Worm (Caenorhabditis elegans) whole organism, young adult: Measurements from ENCODE around the gene B0348.2.

Source experiments
- B0261.1 ChIP-seq: sonication (generic microtip); optimal IDR thresholded peaks from 2 replicates; lab custom pipeline; 2016; ENCODE audit warnings: mild to moderate bottlenecking, missing genetic modification characterization, moderate library complexity, missing compliant biosample characterization
- B0336.3 ChIP-seq: fragments of 200-800 bp; sonication (Bioruptor generic); IDR thresholded peaks from 2 replicates; pipeline ENCODE4 v1.3.6; 2022; ENCODE audit warnings: missing genetic modification characterization, missing compliant biosample characterization
- F23B12.7 ChIP-seq: sonication (generic microtip); optimal IDR thresholded peaks from 2 replicates; lab custom pipeline; 2017; ENCODE audit warnings: missing genetic modification characterization, mild to moderate bottlenecking, missing compliant biosample characterization, antibody characterized with exemption, moderate library complexity; ENCODE audit not compliant: insufficient read depth
- F52B5.7 ChIP-seq: sonication (generic microtip); optimal IDR thresholded peaks from 2 replicates; lab custom pipeline; 2016; ENCODE audit warnings: mild to moderate bottlenecking, missing genetic modification characterization, missing compliant biosample characterization
- F55B11.4 ChIP-seq: sonication (generic microtip); optimal IDR thresholded peaks from 2 replicates; lab custom pipeline; 2016; ENCODE audit warnings: missing compliant biosample characterization, missing genetic modification characterization, borderline replicate concordance; ENCODE audit not compliant: insufficient read depth
- Y53G8AR.9 ChIP-seq: fragments of 200-800 bp; sonication (Bioruptor generic); conservative IDR thresholded peaks from 2 replicates; pipeline ENCODE4 v1.3.6; 2022; ENCODE audit warnings: missing genetic modification reagents, missing genetic modification characterization, missing compliant biosample characterization
- Y56A3A.18 ChIP-seq: fragments of 200-800 bp; sonication (Bioruptor generic); IDR thresholded peaks from 2 replicates; pipeline ENCODE4 v1.3.6; 2022; ENCODE audit warnings: missing genetic modification reagents, missing genetic modification characterization, missing compliant biosample characterization
- attf-5 ChIP-seq: fragments of 200-800 bp; sonication (Bioruptor generic); optimal IDR thresholded peaks from 2 replicates; lab custom pipeline; 2018; ENCODE audit warnings: mild to moderate bottlenecking, missing genetic modification characterization, missing compliant biosample characterization
- attf-6 ChIP-seq: fragments of 200-800 bp; sonication (Bioruptor generic); IDR thresholded peaks from 2 replicates; pipeline ENCODE4 v1.3.6; 2022; ENCODE audit warnings: missing genetic modification reagents, missing genetic modification characterization, missing compliant biosample characterization
- bed-1 ChIP-seq: fragments of 200-800 bp; sonication (Bioruptor generic); IDR thresholded peaks from 2 replicates; pipeline ENCODE4 v1.3.6; 2022; ENCODE audit warnings: missing genetic modification reagents, missing genetic modification characterization, missing compliant biosample characterization
- bed-2 ChIP-seq: fragments of 200-800 bp; sonication (Bioruptor generic); IDR thresholded peaks from 2 replicates; pipeline ENCODE4 v1.3.6; 2022; ENCODE audit warnings: missing genetic modification reagents, missing genetic modification characterization, missing compliant biosample characterization
- ceh-27 ChIP-seq: fragments of 200-800 bp; sonication (Bioruptor generic); optimal IDR thresholded peaks from 2 replicates; lab custom pipeline; 2018; ENCODE audit warnings: mild to moderate bottlenecking, missing genetic modification characterization, moderate library complexity, missing compliant biosample characterization
- dox-1 ChIP-seq: fragments of 200-800 bp; sonication (Bioruptor generic); IDR thresholded peaks from 2 replicates; pipeline ENCODE4 v1.3.6; 2022; ENCODE audit warnings: missing genetic modification reagents, missing genetic modification characterization, missing compliant biosample characterization
- dpff-1 ChIP-seq: sonication (generic microtip); optimal IDR thresholded peaks from 2 replicates; lab custom pipeline; 2017; ENCODE audit warnings: mild to moderate bottlenecking, missing genetic modification characterization, missing compliant biosample characterization
- efl-1 ChIP-seq: fragments of 150-350 bp; optimal IDR thresholded peaks from 2 replicates; lab custom pipeline; 2014; ENCODE audit warnings: missing biosample characterization, missing genetic modification reagents, missing genetic modification characterization
- egl-44 ChIP-seq: fragments of 200-800 bp; sonication (Bioruptor generic); IDR thresholded peaks from 2 replicates; pipeline ENCODE4 v1.3.6; 2022; ENCODE audit warnings: missing genetic modification reagents, missing genetic modification characterization, missing compliant biosample characterization
- egrh-3 ChIP-seq: fragments of 200-800 bp; sonication (Bioruptor generic); IDR thresholded peaks from 2 replicates; pipeline ENCODE4 v1.3.6; 2022; ENCODE audit warnings: missing genetic modification reagents, missing genetic modification characterization, missing compliant biosample characterization
- ekl-4 ChIP-seq: fragments of 200-800 bp; sonication (Bioruptor generic); IDR thresholded peaks from 2 replicates; pipeline ENCODE4 v1.3.6; 2022; ENCODE audit warnings: missing genetic modification reagents, missing genetic modification characterization, missing compliant biosample characterization
- gei-17 ChIP-seq: fragments of 200-800 bp; sonication (Bioruptor generic); optimal IDR thresholded peaks from 2 replicates; lab custom pipeline; 2018; ENCODE audit warnings: mild to moderate bottlenecking, missing genetic modification characterization, missing compliant biosample characterization
- him-1 ChIP-seq: sonication (generic microtip); optimal IDR thresholded peaks from 2 replicates; lab custom pipeline; 2016; ENCODE audit warnings: missing genotype, missing genetic modification reagents, missing genetic modification characterization, missing compliant biosample characterization
- lin-40 ChIP-seq: sonication (generic microtip); optimal IDR thresholded peaks from 2 replicates; lab custom pipeline; 2016; ENCODE audit warnings: missing genetic modification characterization, mild to moderate bottlenecking, missing compliant biosample characterization, missing genotype, missing genetic modification reagents
- lsy-27 ChIP-seq: sonication (generic microtip); optimal IDR thresholded peaks from 2 replicates; lab custom pipeline; 2017; ENCODE audit warnings: missing genetic modification characterization, mild to moderate bottlenecking, missing compliant biosample characterization, antibody characterized with exemption, missing genotype, borderline replicate concordance; ENCODE audit not compliant: insufficient read depth
- madf-3 ChIP-seq: fragments of 200-800 bp; sonication (Bioruptor generic); IDR thresholded peaks from 2 replicates; pipeline ENCODE4 v1.3.6; 2022; ENCODE audit warnings: missing genetic modification reagents, missing genetic modification characterization, missing compliant biosample characterization
- mcd-1 ChIP-seq: fragments of 200-800 bp; sonication (Bioruptor generic); IDR thresholded peaks from 2 replicates; pipeline ENCODE4 v1.3.6; 2022; ENCODE audit warnings: missing genetic modification reagents, missing genetic modification characterization, missing compliant biosample characterization
- mel-28 ChIP-seq: sonication (generic microtip); optimal IDR thresholded peaks from 2 replicates; lab custom pipeline; 2016; ENCODE audit warnings: borderline replicate concordance, mild to moderate bottlenecking, missing genetic modification characterization, missing compliant biosample characterization
- mes-4 ChIP-seq: sonication (generic microtip); optimal IDR thresholded peaks from 2 replicates; lab custom pipeline; 2016; ENCODE audit warnings: missing genotype, missing genetic modification characterization, missing compliant biosample characterization
- nfyb-1 ChIP-seq: fragments of 200-800 bp; sonication (Bioruptor generic); IDR thresholded peaks from 2 replicates; pipeline ENCODE4 v1.3.6; 2022; ENCODE audit warnings: missing genetic modification reagents, missing genetic modification characterization, missing compliant biosample characterization
- nhr-120 ChIP-seq: fragments of 200-800 bp; sonication (Bioruptor generic); IDR thresholded peaks from 2 replicates; pipeline ENCODE4 v1.3.6; 2022; ENCODE audit warnings: missing genetic modification characterization, missing compliant biosample characterization
- nhr-179 ChIP-seq: sonication (generic microtip); optimal IDR thresholded peaks from 2 replicates; lab custom pipeline; 2016; ENCODE audit warnings: mild to moderate bottlenecking, missing genetic modification characterization, missing compliant biosample characterization
- nhr-27 ChIP-seq: fragments of 200-800 bp; sonication (Bioruptor generic); optimal IDR thresholded peaks from 2 replicates; lab custom pipeline; 2018; ENCODE audit warnings: mild to moderate bottlenecking, missing genetic modification characterization, moderate library complexity, missing compliant biosample characterization
- nhr-80 ChIP-seq: sonication (generic microtip); optimal IDR thresholded peaks from 2 replicates; lab custom pipeline; 2016; ENCODE audit warnings: missing genetic modification characterization, missing compliant biosample characterization
- pbrm-1 ChIP-seq: fragments of 200-800 bp; sonication (Bioruptor generic); IDR thresholded peaks from 2 replicates; pipeline ENCODE4 v1.3.6; 2022; ENCODE audit warnings: missing genetic modification reagents, missing genetic modification characterization, missing compliant biosample characterization
- pha-4 ChIP-seq: fragments of 150-350 bp; sonication (generic microtip); optimal IDR thresholded peaks from 2 replicates; lab custom pipeline; 2014; ENCODE audit warnings: missing biosample characterization, missing genetic modification reagents, missing genetic modification characterization
- rcor-1 ChIP-seq: fragments of 200-800 bp; sonication (Bioruptor generic); IDR thresholded peaks from 2 replicates; pipeline ENCODE4 v1.3.6; 2022; ENCODE audit warnings: missing genetic modification reagents, missing genetic modification characterization, missing compliant biosample characterization
- snpc-1.1 ChIP-seq: sonication (generic microtip); optimal IDR thresholded peaks from 2 replicates; lab custom pipeline; 2017; ENCODE audit warnings: missing genetic modification characterization, mild to moderate bottlenecking, missing compliant biosample characterization, antibody characterized with exemption, moderate library complexity, missing genotype, missing genetic modification reagents; ENCODE audit not compliant: insufficient read depth
- tbx-9 ChIP-seq: sonication (generic microtip); optimal IDR thresholded peaks from 2 replicates; lab custom pipeline; 2016; ENCODE audit warnings: borderline replicate concordance, missing genetic modification characterization, inconsistent platforms, missing compliant biosample characterization
- unc-130 ChIP-seq: sonication (generic microtip); optimal IDR thresholded peaks from 2 replicates; lab custom pipeline; 2016; ENCODE audit warnings: missing genetic modification reagents, missing genetic modification characterization, missing compliant biosample characterization
- zfh-2 ChIP-seq: fragments of 200-800 bp; sonication (Bioruptor generic); conservative IDR thresholded peaks from 2 replicates; pipeline ENCODE4 v1.3.6; 2022; ENCODE audit warnings: missing genetic modification reagents, missing genetic modification characterization, missing compliant biosample characterization

B0348.2 gene

DNA sequence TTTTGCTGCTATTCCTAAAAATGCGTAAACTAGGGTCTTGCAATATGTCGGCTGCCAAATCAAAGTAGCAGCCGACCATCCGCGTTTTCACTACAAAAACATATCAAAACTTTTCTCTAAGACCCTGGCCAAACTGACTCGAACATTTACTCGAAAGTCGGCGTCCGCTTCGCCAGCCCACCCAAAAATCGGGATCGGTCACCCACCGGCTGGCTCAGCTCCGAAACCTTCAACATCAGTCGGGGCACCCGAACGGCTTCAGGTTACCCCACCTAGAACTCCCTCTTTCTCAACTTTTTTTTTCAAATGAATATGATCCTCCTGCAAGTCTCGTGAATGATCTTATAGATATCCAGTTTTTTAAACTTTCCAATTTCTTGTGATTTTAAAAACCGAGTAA, 7.4 kb upstream of the B0348.2 start:
- TF ChIP-seq F52B5.7 (tag; lab: Kevin White, UChicago): no peak
- peak; percentile 51; the same call in 1 of the 2 replicates for TF ChIP-seq zfh-2 (GFP tag; lab: Robert Waterston, UW)

DNA sequence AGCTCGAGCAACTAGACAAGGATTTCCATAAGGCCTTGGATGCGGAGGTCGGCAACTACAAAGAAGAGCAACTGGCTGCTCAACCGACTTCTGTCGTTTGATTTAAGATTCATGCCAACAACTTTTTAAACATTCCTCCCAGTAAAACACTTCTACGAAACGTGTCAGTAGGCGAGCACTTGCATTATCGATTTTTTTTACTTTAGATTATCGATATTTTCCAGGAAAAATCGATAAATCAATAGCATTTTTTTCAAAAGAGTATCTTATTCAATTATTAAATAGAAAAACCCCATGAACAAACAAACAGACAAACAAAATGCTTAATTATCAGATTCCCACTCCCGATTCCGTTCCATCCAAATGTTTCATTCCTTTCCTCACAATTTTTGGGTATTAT, 2.0 kb upstream of the B0348.2 start:
- no peak for TF ChIP-seq Y53G8AR.9 (GFP tag; lab: Robert Waterston, UW)
- 0 out of 2 replicates have a peak, but pooled peaks have one; percentile 8 for TF ChIP-seq nfyb-1 (GFP tag; lab: Robert Waterston, UW)

DNA sequence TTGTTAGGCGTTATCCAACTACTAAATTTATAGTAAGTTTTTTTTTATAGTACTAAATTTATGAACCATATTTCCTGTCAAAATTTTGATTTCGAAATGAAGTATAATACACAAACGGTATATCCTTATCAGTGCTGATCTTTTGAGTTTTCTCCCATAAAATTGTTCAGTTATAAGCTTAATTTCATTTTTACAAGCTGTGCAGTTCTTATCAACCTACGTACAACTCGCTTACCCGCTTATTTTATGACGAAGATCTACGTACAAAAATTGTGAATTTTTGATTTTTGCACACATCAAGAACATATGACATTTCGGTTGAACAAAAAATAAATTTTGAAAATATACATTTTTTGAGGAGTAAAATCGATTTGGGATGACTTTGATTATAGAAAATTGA, 1.1 kb upstream of the B0348.2 start:
- TF ChIP-seq ekl-4 (GFP tag; lab: Robert Waterston, UW) (no peak), attf-6 (no peak), egrh-3 (GFP tag; lab: Robert Waterston, UW) (no peak), madf-3 (GFP tag; lab: Robert Waterston, UW) (no peak), dox-1 (no peak), nhr-179 (tag; lab: Kevin White, UChicago) (no peak), gei-17 (no peak), nhr-27 (tag; lab: Kevin White, UChicago) (no peak), rcor-1 (GFP tag; lab: Robert Waterston, UW) (no peak), dpff-1 (tag; lab: Kevin White, UChicago) (no peak), attf-5 (GFP tag; lab: Kevin White, UChicago) (no peak), bed-2 (GFP tag; lab: Robert Waterston, UW) (no peak), B0336.3 (GFP tag; lab: Robert Waterston, UW) (no peak), snpc-1.1 (tag; lab: Kevin White, UChicago) (no peak), nhr-120 (GFP tag; lab: Robert Waterston, UW) (no peak)

DNA sequence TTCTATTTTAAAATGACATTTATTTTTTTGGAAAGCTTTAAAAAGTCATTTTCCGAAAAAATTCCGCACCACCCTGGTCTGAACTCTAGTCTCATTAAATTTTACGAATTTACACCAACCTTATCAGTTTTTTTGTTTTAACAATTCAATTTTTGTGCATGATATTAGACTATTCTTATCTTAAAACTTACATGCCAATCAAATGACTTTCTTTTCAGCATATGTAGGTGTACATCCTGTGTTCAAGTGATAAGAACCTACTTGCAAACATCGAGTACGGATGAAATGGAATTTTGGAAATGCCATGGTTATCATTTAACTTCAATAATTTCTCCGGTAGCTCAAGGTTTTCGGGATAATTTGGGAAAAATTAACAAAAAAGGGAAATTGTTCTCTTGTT, 2.7 kb downstream of the B0348.2 start:
- TF ChIP-seq nhr-80 (tag; lab: Kevin White, UChicago) (peak; percentile 68), bed-1 (GFP tag; lab: Robert Waterston, UW) (no peak)

DNA sequence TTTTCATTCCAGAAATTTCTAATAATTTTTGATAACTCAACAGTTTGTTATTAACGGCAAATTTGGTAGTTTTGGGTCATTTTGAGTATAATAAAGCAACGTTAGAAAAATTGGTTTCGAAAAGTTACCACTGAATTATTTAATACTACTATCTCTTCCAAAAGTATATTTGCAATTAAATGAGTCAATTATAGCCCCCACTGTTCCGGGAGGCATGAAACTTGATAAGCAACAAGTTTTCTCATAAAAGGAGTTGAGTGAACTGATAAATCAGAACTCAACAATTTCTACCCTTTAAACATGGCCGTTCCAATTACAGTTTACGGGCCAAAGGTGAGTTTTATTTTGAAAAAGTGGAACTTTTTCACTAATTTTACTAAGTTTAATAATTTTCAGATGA, 3.5 kb downstream of the B0348.2 start, which contains the start of gene B0348.1:
TSS of gene B0348.1 (plus strand) at position 301 of the 400 bp plus-strand sequence.
- no peak for TF ChIP-seq lsy-27
- no peak for TF ChIP-seq mes-4 (tag; lab: Kevin White, UChicago)
- no peak for TF ChIP-seq B0261.1 (tag; lab: Kevin White, UChicago)
- no peak for TF ChIP-seq tbx-9 (tag; lab: Kevin White, UChicago)
- no peak for TF ChIP-seq pha-4 (tag; lab: Kevin White, UChicago)
- TF ChIP-seq egl-44 (GFP tag; lab: Robert Waterston, UW): no peak
- TF ChIP-seq F55B11.4 (tag; lab: Kevin White, UChicago): no peak

DNA sequence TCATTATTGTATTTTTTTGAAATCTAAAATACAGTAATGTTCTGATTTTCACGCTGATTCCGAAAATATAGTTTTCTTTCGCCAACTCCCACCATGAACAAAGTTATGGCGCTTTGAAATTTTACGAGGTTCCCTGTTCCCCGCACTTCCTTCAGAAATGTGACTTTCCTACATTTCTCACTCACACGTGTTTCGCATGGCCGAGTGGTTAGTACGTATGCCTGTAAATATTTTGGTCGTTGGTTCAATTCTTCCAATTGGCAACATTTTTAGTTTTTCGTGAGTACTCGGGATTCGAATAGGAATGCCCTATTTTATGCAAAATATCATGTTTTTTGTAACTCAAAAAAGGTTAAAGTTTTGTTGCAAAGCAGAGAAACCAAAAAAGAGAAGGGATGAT, 8.2 kb downstream of the B0348.2 start:
- TF ChIP-seq dox-1 (peak; percentile 70; the same call in 1 of the 2 replicates), nhr-27 (tag; lab: Kevin White, UChicago) (peak; percentile 32), mel-28 (tag; lab: Kevin White, UChicago) (no peak), bed-1 (GFP tag; lab: Robert Waterston, UW) (no peak), him-1 (tag; lab: Kevin White, UChicago) (peak; percentile 52), attf-5 (GFP tag; lab: Kevin White, UChicago) (no peak), attf-6 (no peak), Y56A3A.18 (peak; percentile 96), unc-130 (GFP tag; lab: Kevin White, UChicago) (peak; percentile 41), pbrm-1 (peak; percentile 60; the same call in 1 of the 2 replicates), ekl-4 (GFP tag; lab: Robert Waterston, UW) (no peak), F23B12.7 (tag; lab: Kevin White, UChicago) (peak; percentile 57), efl-1 (peak; percentile 14), lin-40 (tag; lab: Kevin White, UChicago) (no peak), mcd-1 (GFP tag; lab: Robert Waterston, UW) (no peak; the same call in 1 of the 2 replicates), snpc-1.1 (tag; lab: Kevin White, UChicago) (peak; percentile 79), pha-4 (tag; lab: Kevin White, UChicago) (no peak), B0261.1 (tag; lab: Kevin White, UChicago) (peak; percentile 95), ceh-27 (GFP tag; lab: Kevin White, UChicago) (peak; percentile 69)
